Worm (Caenorhabditis elegans): ENCODE data around the gene T14G8.2.

T14G8.2 gene

DNA sequence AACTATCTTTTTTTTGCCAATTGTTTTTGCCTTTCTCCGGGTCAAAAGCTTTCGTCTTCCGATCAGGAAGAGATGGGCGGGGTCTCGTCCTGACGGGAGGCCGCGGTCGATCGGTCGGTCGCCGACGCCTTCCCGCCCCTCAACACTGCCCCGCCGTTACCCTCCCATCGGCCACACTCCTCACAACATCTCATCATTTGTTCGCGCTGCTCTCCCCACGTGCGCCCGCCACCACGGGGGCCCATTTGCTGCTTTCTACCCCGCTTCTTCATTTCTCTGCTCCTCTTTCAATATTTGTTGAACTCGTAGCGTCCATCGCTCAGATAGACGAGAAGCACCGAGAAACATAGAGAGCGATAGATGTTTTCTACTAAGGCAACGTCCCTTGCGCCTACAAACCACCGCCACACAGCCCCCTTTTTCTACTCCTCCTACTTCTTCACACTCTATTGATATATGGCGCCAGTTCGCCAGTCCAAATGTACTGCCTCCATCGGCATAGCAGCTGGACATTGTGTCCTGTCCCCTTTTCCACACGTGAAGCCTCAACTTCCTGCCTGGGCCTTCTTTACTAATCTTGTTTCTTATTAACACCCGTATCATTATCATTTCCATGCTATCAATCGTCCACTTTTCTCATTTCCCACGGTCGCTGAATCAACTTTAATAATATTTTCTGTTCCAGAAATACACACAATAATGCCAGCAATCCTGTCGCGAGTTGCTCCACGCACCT, 19.2 kb downstream of the T14G8.2 start, which contains the start of gene bcat-1 (continued):
- TF ChIP-seq snpc-1.3 (tag; optimal IDR thresholded peaks at IDR 0.05; ENCODE audit: insufficient read depth) (no peak), B0035.1 (tag; optimal IDR thresholded peaks at IDR 0.05) (no peak), egrh-3 (GFP tag; IDR thresholded peaks at IDR 0.05) (peak; percentile 91), efl-1 (GFP tag; optimal IDR thresholded peaks at IDR 0.05) (no peak), madf-8 (GFP tag; conservative IDR thresholded peaks at IDR 0.05) (no peak), aptf-2 (GFP tag; conservative IDR thresholded peaks at IDR 0.05) (no peak), D2030.7 (GFP tag; IDR thresholded peaks at IDR 0.05) (no peak), hsf-1 (GFP tag; IDR thresholded peaks at IDR 0.05) (0 out of 2 replicates have a peak, but pooled peaks have one; percentile 36), gei-17 (GFP tag; optimal IDR thresholded peaks at IDR 0.05) (no peak), dpff-1 (tag; optimal IDR thresholded peaks at IDR 0.05) (no peak), zim-3 (tag; optimal IDR thresholded peaks at IDR 0.05) (no peak), unc-62 (GFP tag; optimal IDR thresholded peaks at IDR 0.05) (no peak), F39B2.1 (GFP tag; IDR thresholded peaks at IDR 0.05) (no peak), mxl-1 (tag; optimal IDR thresholded peaks at IDR 0.05) (no peak), repo-1 (tag; optimal IDR thresholded peaks at IDR 0.05) (peak; percentile 36), Y79H2A.3 (GFP tag; conservative IDR thresholded peaks at IDR 0.05) (no peak), B0336.3 (GFP tag; IDR thresholded peaks at IDR 0.05) (peak; percentile 30; the same call in 1 of the 2 replicates), attf-5 (GFP tag; optimal IDR thresholded peaks at IDR 0.05) (peak; percentile 58), dpl-1 (GFP tag; optimal IDR thresholded peaks at IDR 0.05) (no peak), hrde-1 (tag; optimal IDR thresholded peaks at IDR 0.05; ENCODE audit: borderline replicate concordance) (no peak), attf-3 (GFP tag; conservative IDR thresholded peaks at IDR 0.05) (no peak), tlf-1 (GFP tag; optimal IDR thresholded peaks at IDR 0.05) (peak; percentile 1), cebp-2 (GFP tag; IDR thresholded peaks at IDR 0.05) (no peak), lsy-27 (tag; optimal IDR thresholded peaks at IDR 0.05; ENCODE audit: borderline replicate concordance, insufficient read depth) (no peak), F37B4.10 (GFP tag; IDR thresholded peaks at IDR 0.05) (no peak), Y67H2A.10 (GFP tag; conservative IDR thresholded peaks at IDR 0.05) (no peak), atf-7 (tag; optimal IDR thresholded peaks at IDR 0.05) (peak; percentile 2), xnd-1 (tag; optimal IDR thresholded peaks at IDR 0.05) (no peak), Y53F4B.3 (GFP tag; IDR thresholded peaks at IDR 0.05) (no peak), lsl-1 (GFP tag; optimal IDR thresholded peaks at IDR 0.05) (no peak), tbp1 (GFP tag; optimal IDR thresholded peaks at IDR 0.05) (no peak), rpc-1 (optimal IDR thresholded peaks at IDR 0.05) (no peak), rpc-1 (tag; optimal IDR thresholded peaks at IDR 0.05) (no peak), athp-1 (tag; optimal IDR thresholded peaks at IDR 0.05) (no peak), F52B5.7 (tag; optimal IDR thresholded peaks at IDR 0.05) (peak; percentile 11), ZK185.1 (tag; optimal IDR thresholded peaks at IDR 0.05; ENCODE audit: poor library complexity, severe bottlenecking) (no peak), F49E8.2 (tag; optimal IDR thresholded peaks at IDR 0.05; ENCODE audit: insufficient read depth) (no peak), lin-54 (GFP tag; optimal IDR thresholded peaks at IDR 0.05) (peak; percentile 17), hmg-20 (GFP tag; IDR thresholded peaks at IDR 0.05) (no peak), ets-4 (GFP tag; optimal IDR thresholded peaks at IDR 0.05) (peak; percentile 33), C06A6.2 (GFP tag; conservative IDR thresholded peaks at IDR 0.05) (no peak), sdz-38 (tag; optimal IDR thresholded peaks at IDR 0.05) (no peak), let-526 (GFP tag; IDR thresholded peaks at IDR 0.05) (no peak), hlh-26 (GFP tag; conservative IDR thresholded peaks at IDR 0.05) (no peak), lin-40 (tag; optimal IDR thresholded peaks at IDR 0.05) (peak; percentile 30), lir-1 (GFP tag; conservative IDR thresholded peaks at IDR 0.05) (no peak), pbrm-1 (GFP tag; IDR thresholded peaks at IDR 0.05) (no peak), Y53G8AR.9 (GFP tag; conservative IDR thresholded peaks at IDR 0.05) (no peak)

Measured in whole organism, young adult.